Worm (Caenorhabditis elegans) whole organism, early embryonic: ENCODE measurements around the gene rab-7.

Source experiments
- B0310.2 ChIP-seq: sonication (generic microtip); optimal IDR thresholded peaks from 2 replicates; lab custom pipeline; 2016; ENCODE audit warnings: mild to moderate bottlenecking, missing genetic modification characterization, missing compliant biosample characterization
- F13C5.2 ChIP-seq: sonication (generic microtip); optimal IDR thresholded peaks from 2 replicates; lab custom pipeline; 2017; ENCODE audit warnings: mild to moderate bottlenecking, missing genetic modification characterization, inconsistent platforms, missing compliant biosample characterization
- aly-1 ChIP-seq: sonication (generic microtip); optimal IDR thresholded peaks from 2 replicates; lab custom pipeline; 2016; ENCODE audit warnings: missing genetic modification characterization, missing compliant biosample characterization
- ama-1 ChIP-seq: fragments of 150-350 bp; optimal IDR thresholded peaks from 2 replicates; lab custom pipeline; 2014
- ceh-13 ChIP-seq: fragments of 200-800 bp; sonication (Bioruptor generic); optimal IDR thresholded peaks from 2 replicates; lab custom pipeline; 2018; ENCODE audit warnings: mild to moderate bottlenecking, missing genetic modification characterization, missing compliant biosample characterization
- ceh-36 ChIP-seq: sonication (generic microtip); optimal IDR thresholded peaks from 2 replicates; lab custom pipeline; 2016; ENCODE audit warnings: missing genetic modification characterization, inconsistent platforms, missing compliant biosample characterization
- ets-7 ChIP-seq: sonication (generic microtip); optimal IDR thresholded peaks from 2 replicates; lab custom pipeline; 2016; ENCODE audit warnings: missing genotype, missing genetic modification characterization, missing compliant biosample characterization
- flt-1 ChIP-seq: fragments of 200-800 bp; sonication (Bioruptor generic); IDR thresholded peaks from 2 replicates; pipeline ENCODE4 v1.3.6; 2022; ENCODE audit warnings: missing genetic modification characterization, missing compliant biosample characterization
- hmbx-1 ChIP-seq: sonication (generic microtip); optimal IDR thresholded peaks from 2 replicates; lab custom pipeline; 2016; ENCODE audit warnings: mild to moderate bottlenecking, missing genetic modification characterization, missing compliant biosample characterization
- hmg-4 ChIP-seq: fragments of 200-800 bp; sonication (Bioruptor generic); optimal IDR thresholded peaks from 2 replicates; lab custom pipeline; 2018; ENCODE audit warnings: mild to moderate bottlenecking, missing genetic modification characterization, missing compliant biosample characterization
- hnd-1 ChIP-seq: sonication (generic microtip); optimal IDR thresholded peaks from 2 replicates; lab custom pipeline; 2016; ENCODE audit warnings: missing genetic modification characterization, missing compliant biosample characterization
- pes-1 ChIP-seq: fragments of 200-800 bp; sonication (Bioruptor generic); IDR thresholded peaks from 2 replicates; pipeline ENCODE4 v1.3.6; 2022; ENCODE audit warnings: missing genetic modification reagents, missing genetic modification characterization, missing compliant biosample characterization
- scrt-1 ChIP-seq: fragments of 200-800 bp; sonication (Bioruptor generic); IDR thresholded peaks from 2 replicates; pipeline ENCODE4 v1.3.6; 2022; ENCODE audit warnings: missing genetic modification characterization, missing compliant biosample characterization
- sea-1 ChIP-seq: fragments of 200-800 bp; sonication (Bioruptor generic); conservative IDR thresholded peaks from 2 replicates; pipeline ENCODE4 v1.3.6; 2022; ENCODE audit warnings: missing genetic modification characterization, missing compliant biosample characterization
- tbx-11 ChIP-seq: fragments of 200-800 bp; sonication (Bioruptor generic); IDR thresholded peaks from 2 replicates; pipeline ENCODE4 v1.3.6; 2022; ENCODE audit warnings: missing genetic modification characterization, missing compliant biosample characterization
- tbx-37 ChIP-seq: fragments of 200-800 bp; sonication (Bioruptor generic); conservative IDR thresholded peaks from 2 replicates; pipeline ENCODE4 v1.3.6; 2022; ENCODE audit warnings: missing genetic modification reagents, missing genetic modification characterization, missing compliant biosample characterization
- tra-4 ChIP-seq: sonication (generic microtip); optimal IDR thresholded peaks from 2 replicates; lab custom pipeline; 2017; ENCODE audit warnings: missing genetic modification characterization, missing compliant biosample characterization

Gene rab-7

DNA sequence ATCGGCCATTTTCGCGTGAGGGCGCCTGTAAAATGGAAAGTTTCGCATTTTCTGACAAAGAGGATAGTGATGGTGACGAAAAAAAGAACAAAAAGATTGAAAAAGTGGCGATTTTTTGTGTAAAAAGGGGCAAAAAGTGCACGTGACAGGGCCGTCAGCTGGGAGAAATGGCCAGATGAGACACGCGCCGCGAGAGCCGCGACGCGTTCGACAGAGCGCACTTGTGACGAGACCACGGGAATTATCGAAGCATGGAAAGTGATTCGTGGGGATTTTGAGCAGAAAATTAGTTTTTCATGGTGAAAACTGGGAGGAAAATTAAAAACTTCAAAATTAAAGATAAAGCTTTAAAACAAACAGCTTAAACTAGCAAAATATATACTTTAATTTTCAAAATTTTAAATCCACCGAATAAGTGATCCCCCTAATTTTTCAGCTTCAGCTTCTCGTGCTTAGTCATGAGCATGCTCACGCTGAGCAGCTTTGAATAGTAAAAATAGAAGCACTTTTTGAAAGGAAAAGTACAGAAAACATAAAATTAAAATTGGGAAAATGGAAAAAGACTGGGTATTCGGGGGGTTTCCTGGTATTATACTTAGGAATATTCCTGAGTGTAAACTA, 886 bp upstream of the rab-7 start, which contains the start of gene W03C9.5:
Gene W03C9.5, minus strand, starts transcription at position 38 of the 621 bp plus-strand sequence.
- TF ChIP-seq flt-1 (GFP tag; lab: Robert Waterston, UW) = peak; percentile 53
- peak; percentile 69 for TF ChIP-seq sea-1
- TF ChIP-seq F13C5.2 = peak; percentile 79
- TF ChIP-seq scrt-1 (GFP tag; lab: Robert Waterston, UW) = peak; percentile 59; the same call in 1 of the 2 replicates
- no peak for TF ChIP-seq ama-1 (lab: Kevin White, UChicago)
- TF ChIP-seq ceh-36 (tag; lab: Kevin White, UChicago) = no peak
- TF ChIP-seq pes-1 (GFP tag; lab: Robert Waterston, UW) = peak; percentile 82
- 0 out of 2 replicates have a peak, but pooled peaks have one; percentile 46 for TF ChIP-seq tbx-11 (GFP tag; lab: Robert Waterston, UW)
- TF ChIP-seq B0310.2 = peak; percentile 71
- peak; percentile 78 for TF ChIP-seq ets-7 (tag; lab: Kevin White, UChicago)
- peak; percentile 36 for TF ChIP-seq hmbx-1
- peak; percentile 35 for TF ChIP-seq aly-1 (tag; lab: Kevin White, UChicago)
- TF ChIP-seq hnd-1 (tag; lab: Kevin White, UChicago) = peak; percentile 54
- peak; percentile 62; the same call in 1 of the 2 replicates for TF ChIP-seq tbx-37
- peak; percentile 62 for TF ChIP-seq ceh-13 (GFP tag; lab: Kevin White, UChicago)
- peak; percentile 85 for TF ChIP-seq hmg-4 (GFP tag; lab: Kevin White, UChicago)
- peak; percentile 62 for TF ChIP-seq tra-4

DNA sequence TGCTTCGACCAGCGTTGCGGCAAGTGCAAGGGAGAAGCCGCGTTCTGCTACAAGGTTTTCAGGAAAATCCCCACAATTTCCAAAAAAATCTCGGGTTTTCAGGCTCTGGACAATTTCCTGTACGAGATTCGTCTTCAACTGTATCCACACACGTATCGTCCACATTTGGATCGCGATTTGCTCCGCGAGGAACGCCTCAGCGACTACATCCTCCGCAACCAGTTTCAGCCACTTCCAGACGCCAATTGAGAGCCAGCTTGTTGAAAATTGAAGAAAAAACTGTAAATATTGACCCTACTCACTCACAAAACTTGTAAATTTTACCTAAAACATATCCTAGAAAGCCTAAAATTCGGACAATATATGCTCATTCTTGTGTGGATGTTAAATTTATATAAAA, 1.9 kb downstream of the rab-7 start:
- TF ChIP-seq hmg-4 (GFP tag; lab: Kevin White, UChicago) (no peak), flt-1 (GFP tag; lab: Robert Waterston, UW) (no peak), hnd-1 (tag; lab: Kevin White, UChicago) (no peak), ama-1 (lab: Kevin White, UChicago) (no peak)

DNA sequence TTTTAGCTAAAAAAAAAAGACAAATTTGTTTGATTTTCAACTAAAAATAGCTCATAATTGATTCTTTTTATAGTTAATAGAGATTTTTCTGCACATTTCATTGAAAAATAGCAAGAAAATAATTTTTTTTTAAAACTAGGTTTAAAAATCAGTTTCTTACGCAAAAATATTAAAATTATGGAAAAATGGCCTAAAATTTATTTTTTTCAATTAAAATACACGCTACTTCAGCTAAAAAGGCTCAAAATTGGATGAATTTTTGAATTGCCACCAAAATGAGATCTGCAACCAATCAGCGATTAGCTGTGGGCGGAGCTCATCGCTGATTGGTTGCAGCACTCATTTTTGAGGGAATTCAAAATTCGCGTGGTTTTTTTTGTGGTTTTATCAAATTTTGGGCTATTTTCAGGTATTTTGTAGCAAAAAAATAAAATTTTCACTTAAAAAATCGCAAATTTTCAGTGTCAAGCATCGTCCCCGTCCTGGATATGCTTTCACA, 3.5 kb downstream of the rab-7 start:
- TF ChIP-seq ama-1 (lab: Kevin White, UChicago) (no peak), tbx-37 (no peak), tbx-11 (GFP tag; lab: Robert Waterston, UW) (no peak), aly-1 (tag; lab: Kevin White, UChicago) (no peak), sea-1 (no peak), hmg-4 (GFP tag; lab: Kevin White, UChicago) (no peak), hnd-1 (tag; lab: Kevin White, UChicago) (no peak), ceh-13 (GFP tag; lab: Kevin White, UChicago) (no peak), tra-4 (no peak), F13C5.2 (no peak)

DNA sequence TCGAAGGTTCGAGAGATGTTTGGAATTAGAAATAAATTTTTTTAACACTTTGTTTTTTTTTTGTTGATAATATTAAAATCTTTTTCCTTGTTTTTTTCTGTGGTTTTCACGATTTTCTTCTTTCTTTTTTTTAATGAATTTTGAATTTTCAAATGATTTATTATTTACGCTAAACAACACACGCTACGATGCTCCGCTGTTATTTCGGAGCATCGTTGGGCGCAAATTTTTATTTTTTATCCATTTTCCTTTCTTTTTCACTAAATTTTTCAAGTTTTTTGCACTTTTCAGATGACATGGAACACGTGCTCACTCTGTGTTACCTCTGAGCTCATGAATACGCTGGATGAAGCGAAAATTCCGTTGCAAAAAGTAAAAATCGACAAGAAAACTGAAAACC, 4.6 kb downstream of the rab-7 start, which contains the start of the genes W03C9.1 and W03C9.2:
Gene W03C9.1, minus strand, starts transcription at position 46 of the 400 bp plus-strand sequence.
Gene W03C9.2, plus strand, starts transcription at position 286 of the 400 bp plus-strand sequence.
- TF ChIP-seq ceh-13 (GFP tag; lab: Kevin White, UChicago) = no peak
- TF ChIP-seq flt-1 (GFP tag; lab: Robert Waterston, UW) = no peak
- TF ChIP-seq tra-4 = no peak
- no peak for TF ChIP-seq tbx-37
- no peak for TF ChIP-seq aly-1 (tag; lab: Kevin White, UChicago)
- no peak for TF ChIP-seq pes-1 (GFP tag; lab: Robert Waterston, UW)
- TF ChIP-seq B0310.2 = no peak
- TF ChIP-seq ets-7 (tag; lab: Kevin White, UChicago) = no peak
- TF ChIP-seq ama-1 (lab: Kevin White, UChicago) = no peak
- no peak for TF ChIP-seq scrt-1 (GFP tag; lab: Robert Waterston, UW)
- TF ChIP-seq hmbx-1 = no peak
- no peak for TF ChIP-seq F13C5.2
- no peak for TF ChIP-seq tbx-11 (GFP tag; lab: Robert Waterston, UW)
- no peak for TF ChIP-seq ceh-36 (tag; lab: Kevin White, UChicago)

DNA sequence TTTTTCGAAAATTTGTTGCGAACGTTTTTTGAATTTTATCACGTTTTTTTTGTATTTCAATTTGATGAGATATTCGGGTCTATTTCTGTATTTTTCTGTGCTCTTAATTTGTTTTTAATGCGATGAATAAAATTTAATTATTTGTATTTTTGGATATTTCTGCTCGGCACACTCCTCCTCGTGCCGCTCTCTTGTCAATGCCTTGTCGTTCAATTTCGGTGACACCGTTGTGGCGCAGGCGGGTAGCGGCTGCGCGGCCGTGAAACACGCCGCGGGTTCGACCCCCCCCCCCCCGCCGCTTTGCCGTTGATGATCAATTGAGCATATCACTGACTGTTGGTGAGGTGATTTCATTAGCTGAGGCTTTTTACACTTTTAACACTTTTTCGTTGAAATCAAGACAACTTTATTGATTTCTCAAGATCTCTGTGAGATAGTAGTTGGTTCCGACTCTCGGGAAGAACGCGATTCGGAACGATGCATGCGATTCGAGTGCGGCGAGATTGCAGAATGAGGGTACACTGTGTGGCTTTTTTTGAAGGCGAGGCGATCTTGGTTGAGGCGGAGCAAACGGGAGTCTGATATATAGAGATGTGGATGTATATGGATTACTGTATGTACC, 6.0 kb downstream of the rab-7 start:
- TF ChIP-seq hmg-4 (GFP tag; lab: Kevin White, UChicago) (peak; percentile 100), ets-7 (tag; lab: Kevin White, UChicago) (peak; percentile 98), tbx-37 (peak; percentile 100), scrt-1 (GFP tag; lab: Robert Waterston, UW) (peak; percentile 100), sea-1 (peak; percentile 100), F13C5.2 (peak; percentile 100), B0310.2 (peak; percentile 99), pes-1 (GFP tag; lab: Robert Waterston, UW) (peak; percentile 99), tra-4 (peak; percentile 100), hmbx-1 (peak; percentile 96), tbx-11 (GFP tag; lab: Robert Waterston, UW) (peak; percentile 100), aly-1 (tag; lab: Kevin White, UChicago) (peak; percentile 99), ceh-36 (tag; lab: Kevin White, UChicago) (peak; percentile 99), ama-1 (lab: Kevin White, UChicago) (no peak), flt-1 (GFP tag; lab: Robert Waterston, UW) (peak; percentile 100), ceh-13 (GFP tag; lab: Kevin White, UChicago) (peak; percentile 100), hnd-1 (tag; lab: Kevin White, UChicago) (peak; percentile 98)

DNA sequence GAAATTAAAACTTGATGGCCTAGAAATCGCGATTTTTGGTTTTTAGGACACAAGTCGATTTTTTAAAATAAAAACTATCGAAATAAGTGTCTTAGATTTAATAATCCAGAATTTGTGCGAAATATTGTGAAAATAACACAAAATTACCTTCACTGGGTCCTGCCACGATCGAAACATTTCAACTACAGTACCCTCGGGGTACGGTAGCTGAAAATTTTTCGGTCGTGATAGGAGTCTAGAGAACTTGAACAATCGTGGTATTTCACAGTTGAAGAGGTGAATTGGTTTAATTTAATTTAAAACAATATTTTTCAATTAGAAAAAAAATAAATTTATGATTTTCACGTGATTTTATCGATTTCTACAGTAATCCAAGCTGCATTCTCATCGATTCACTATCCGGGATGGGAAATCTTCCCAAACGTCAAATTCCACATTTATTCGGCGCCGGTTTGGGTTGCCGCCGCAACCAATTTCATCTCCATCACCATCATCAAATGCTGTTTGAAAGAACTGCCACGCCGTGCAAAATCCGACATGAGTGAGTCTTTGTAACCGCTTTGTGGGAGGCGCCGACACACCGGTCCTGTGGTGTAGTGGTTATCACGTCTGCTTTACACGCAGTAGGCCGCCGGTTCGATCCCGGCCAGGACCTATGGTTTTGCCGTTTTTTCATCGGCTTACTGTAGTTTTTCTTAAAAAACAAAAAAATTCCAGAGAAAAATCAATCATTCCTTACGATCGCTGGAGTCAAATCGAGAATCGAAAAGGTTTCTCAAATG, 7.7 kb downstream of the rab-7 start:
- peak; percentile 57 for TF ChIP-seq ceh-13 (GFP tag; lab: Kevin White, UChicago)
- TF ChIP-seq scrt-1 (GFP tag; lab: Robert Waterston, UW) = peak; percentile 69; the same call in 1 of the 2 replicates
- TF ChIP-seq tbx-37 = peak; percentile 47; the same call in 1 of the 2 replicates
- TF ChIP-seq hmbx-1 = no peak
- peak; percentile 43 for TF ChIP-seq tra-4
- peak; percentile 87 for TF ChIP-seq F13C5.2
- TF ChIP-seq hnd-1 (tag; lab: Kevin White, UChicago) = peak; percentile 23
- TF ChIP-seq aly-1 (tag; lab: Kevin White, UChicago) = peak; percentile 68
- TF ChIP-seq tbx-11 (GFP tag; lab: Robert Waterston, UW) = peak; percentile 64; the same call in 1 of the 2 replicates
- TF ChIP-seq B0310.2 = no peak
- peak; percentile 88 for TF ChIP-seq hmg-4 (GFP tag; lab: Kevin White, UChicago)
- no peak for TF ChIP-seq ama-1 (lab: Kevin White, UChicago)
- TF ChIP-seq sea-1 = peak; percentile 63; the same call in 1 of the 2 replicates
- TF ChIP-seq ets-7 (tag; lab: Kevin White, UChicago) = no peak
- peak; percentile 81 for TF ChIP-seq pes-1 (GFP tag; lab: Robert Waterston, UW)
- TF ChIP-seq flt-1 (GFP tag; lab: Robert Waterston, UW) = peak; percentile 76
- peak; percentile 44 for TF ChIP-seq ceh-36 (tag; lab: Kevin White, UChicago)
